Fruit fly (Drosophila melanogaster): Measurements from ENCODE around the gene pes.

pes gene

DNA sequence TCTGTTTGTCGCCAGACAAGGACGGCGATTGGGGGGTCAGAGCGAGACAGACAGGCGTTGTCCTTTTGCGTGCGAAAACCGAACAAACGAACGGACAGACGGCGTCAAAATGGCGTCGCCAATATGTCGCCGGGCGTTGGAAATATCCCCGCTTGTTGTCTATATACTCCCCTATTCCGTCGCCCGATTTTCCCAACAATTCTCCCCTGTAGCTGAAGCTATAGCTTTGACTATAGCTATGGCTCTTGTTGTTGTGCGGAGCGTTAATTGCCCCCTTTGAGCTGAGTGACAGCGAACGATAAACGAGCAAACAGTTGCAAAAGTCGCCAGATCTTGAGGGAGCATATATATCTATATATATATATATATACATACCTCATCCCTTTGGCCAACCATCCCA, 49.8 kb downstream of the pes start:
- TF ChIP-seq Hr83 (GFP tag; optimal IDR thresholded peaks at IDR 0.05; ENCODE audit: poor library complexity, severe bottlenecking) (no peak), Dfd (GFP tag; optimal IDR thresholded peaks at IDR 0.05) (no peak), dl (GFP tag; optimal IDR thresholded peaks at IDR 0.05; ENCODE audit: insufficient read depth in 1 of 2, partially characterized antibody in 2 of 2) (no peak)

DNA sequence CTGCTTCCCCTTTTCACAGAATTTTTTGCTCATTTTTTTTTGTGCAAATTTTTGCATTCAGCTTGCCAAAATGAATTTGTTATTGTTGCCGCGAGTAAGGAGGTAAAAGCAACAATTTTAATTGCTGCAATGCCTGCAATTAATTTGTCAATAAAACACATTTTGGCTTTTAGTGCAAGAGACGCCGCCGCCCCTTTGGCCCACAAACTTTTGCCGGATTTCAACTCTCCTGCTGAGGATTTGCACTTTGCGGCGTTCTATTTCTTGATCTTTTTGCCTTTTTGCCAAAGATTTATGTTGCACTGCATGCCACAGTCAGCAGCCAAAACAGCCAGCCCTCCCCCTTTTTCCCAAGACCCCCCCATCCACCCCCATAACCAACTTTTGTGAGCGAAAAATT, 51.1 kb downstream of the pes start:
- TF ChIP-seq N (GFP tag; optimal IDR thresholded peaks at IDR 0.05), result no peak
- no peak for TF ChIP-seq Myc (optimal IDR thresholded peaks at IDR 0.05)
- no peak for TF ChIP-seq CG9705 (GFP tag; optimal IDR thresholded peaks at IDR 0.05)

DNA sequence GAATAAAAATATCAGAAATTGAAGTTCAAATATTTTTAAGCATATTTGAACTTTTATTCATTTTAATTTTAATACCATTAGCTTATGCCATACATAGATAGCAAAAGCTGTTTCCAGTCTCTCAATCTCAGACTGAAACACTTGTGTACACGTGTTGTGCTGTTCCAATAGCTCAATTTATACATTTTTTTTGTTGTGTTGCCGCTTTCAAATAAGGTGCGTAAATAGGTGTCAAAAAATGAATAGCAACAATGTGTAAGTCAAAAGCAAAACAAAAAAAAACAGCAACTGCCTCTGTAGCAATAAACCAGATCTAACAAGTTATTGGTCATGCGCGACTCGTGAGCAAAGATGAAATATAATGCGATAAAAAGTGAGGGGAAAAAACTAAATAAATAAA, 52.0 kb downstream of the pes start:
- TF ChIP-seq pan (optimal IDR thresholded peaks at IDR 0.05) (no peak), tai (GFP tag; optimal IDR thresholded peaks at IDR 0.05) (no peak), Hr83 (GFP tag; optimal IDR thresholded peaks at IDR 0.05; ENCODE audit: poor library complexity, severe bottlenecking) (peak; percentile 11), OdsH (GFP tag; optimal IDR thresholded peaks at IDR 0.05) (no peak)

DNA sequence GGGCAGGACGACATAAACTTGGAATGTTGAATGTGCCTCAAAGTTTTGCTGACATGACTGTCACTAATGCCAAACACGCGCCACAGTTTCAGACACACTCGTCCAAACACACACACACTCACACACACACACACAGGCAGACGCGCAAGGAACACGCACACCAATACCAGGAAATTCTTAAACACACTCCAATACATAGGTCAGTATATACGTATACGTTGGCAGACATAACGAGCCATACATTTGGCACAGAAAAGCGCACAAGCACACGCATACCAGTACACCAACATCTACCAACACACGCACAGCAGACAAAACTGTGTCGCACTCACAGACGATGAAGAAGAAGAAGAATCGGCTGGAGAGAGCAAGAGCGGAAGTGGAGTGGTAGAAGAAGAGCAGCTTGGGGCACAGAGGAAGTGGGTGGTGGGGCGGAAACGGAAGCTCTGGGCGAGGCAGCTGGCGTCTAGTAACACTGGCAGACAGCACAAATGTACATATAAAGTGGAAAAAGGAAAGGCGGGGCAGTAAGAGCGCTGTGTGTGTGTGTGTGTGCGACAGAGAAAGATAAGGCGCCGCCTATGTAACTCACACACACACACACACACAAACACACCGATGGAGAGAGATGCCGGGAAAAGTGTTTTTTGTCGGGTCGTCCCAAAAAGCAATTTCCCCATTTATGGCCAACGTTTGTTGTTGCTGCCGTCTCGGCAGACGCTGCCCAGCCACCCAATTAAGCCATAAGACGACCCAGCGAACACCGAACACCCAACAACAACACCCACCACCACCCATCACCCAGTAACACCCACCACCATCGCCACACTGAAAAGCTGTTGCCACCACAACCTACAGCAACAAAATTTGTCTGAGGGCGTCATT, 53.3 kb downstream of the pes start:
- TF ChIP-seq ey (GFP tag; optimal IDR thresholded peaks at IDR 0.05) (no peak), CG9705 (GFP tag; optimal IDR thresholded peaks at IDR 0.05) (no peak), Dfd (GFP tag; optimal IDR thresholded peaks at IDR 0.05) (peak; percentile 15)

DNA sequence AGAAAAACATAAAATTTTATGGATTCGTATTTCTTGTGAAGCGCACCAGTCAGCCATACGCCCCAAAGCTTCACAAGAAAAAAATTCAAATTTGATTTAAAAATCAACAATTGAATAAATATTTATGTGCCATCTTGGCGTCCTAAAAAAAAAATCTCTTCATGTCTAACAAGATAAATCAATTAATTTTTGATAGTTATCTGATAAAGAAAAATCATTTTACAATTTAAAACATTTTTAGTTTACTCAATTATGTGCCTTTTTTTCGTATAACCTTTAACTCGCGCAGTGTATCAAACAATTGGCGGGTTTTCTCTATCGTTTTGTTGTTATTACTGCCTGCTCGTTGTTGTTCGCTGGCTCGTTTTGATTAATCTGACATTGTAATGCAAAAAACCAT, 55.5 kb downstream of the pes start:
- no peak for TF ChIP-seq h (GFP tag; optimal IDR thresholded peaks at IDR 0.05)
- TF ChIP-seq OdsH (GFP tag; optimal IDR thresholded peaks at IDR 0.05), result no peak
- no peak for TF ChIP-seq brk (GFP tag; optimal IDR thresholded peaks at IDR 0.05)
- no peak for TF ChIP-seq Hr83 (GFP tag; optimal IDR thresholded peaks at IDR 0.05; ENCODE audit: poor library complexity, severe bottlenecking)
- no peak for TF ChIP-seq CG32264 (GFP tag; optimal IDR thresholded peaks at IDR 0.05)
- no peak for TF ChIP-seq Abd-B (GFP tag; optimal IDR thresholded peaks at IDR 0.05)
- no peak for TF ChIP-seq Myc (optimal IDR thresholded peaks at IDR 0.05)
- TF ChIP-seq Rel (GFP tag; optimal IDR thresholded peaks at IDR 0.05), result no peak
- TF ChIP-seq Rel (tag; optimal IDR thresholded peaks at IDR 0.05), result no peak
- no peak for TF ChIP-seq Hnf4 (GFP tag; optimal IDR thresholded peaks at IDR 0.05)
- no peak for TF ChIP-seq Dif (GFP tag; optimal IDR thresholded peaks at IDR 0.05; ENCODE audit: partially characterized antibody)
- TF ChIP-seq tai (GFP tag; optimal IDR thresholded peaks at IDR 0.05), result no peak
- no peak for TF ChIP-seq br (GFP tag; optimal IDR thresholded peaks at IDR 0.05)
- no peak for TF ChIP-seq N (GFP tag; optimal IDR thresholded peaks at IDR 0.05)
- TF ChIP-seq rgr (GFP tag; optimal IDR thresholded peaks at IDR 0.05), result no peak
- no peak for TF ChIP-seq CrebA (GFP tag; optimal IDR thresholded peaks at IDR 0.05; ENCODE audit: borderline replicate concordance)
- no peak for TF ChIP-seq foxo (GFP tag; optimal IDR thresholded peaks at IDR 0.05)
- no peak for TF ChIP-seq Dfd (GFP tag; optimal IDR thresholded peaks at IDR 0.05)
- TF ChIP-seq CG9705 (GFP tag; optimal IDR thresholded peaks at IDR 0.05), result no peak

All from whole organism, wandering third instar larva.